Fruit fly (Drosophila melanogaster) whole organism, embryonic: Measurements from ENCODE around the gene ProRS-m.

Source experiments
- ATbp ChIP-seq: fragments of 200-800 bp; sonication (Bioruptor generic); optimal IDR thresholded peaks from 2 replicates; lab custom pipeline; 2017; ENCODE audit warnings: missing biosample characterization, mild to moderate bottlenecking, missing genetic modification characterization, missing genetic modification reagents
- Bteb2 ChIP-seq: fragments of 200-800 bp; sonication (Bioruptor generic); optimal IDR thresholded peaks from 2 replicates; lab custom pipeline; 2016; ENCODE audit warnings: missing biosample characterization, missing genetic modification characterization
- CG1024 ChIP-seq: fragments of 200-800 bp; sonication (Bioruptor generic); IDR thresholded peaks from 2 replicates; pipeline ENCODE4 v1.3.6; 2022; ENCODE audit warnings: missing biosample characterization, missing genetic modification characterization
- CG10462 ChIP-seq: fragments of 200-800 bp; sonication (Bioruptor generic); optimal IDR thresholded peaks from 2 replicates; lab custom pipeline; 2016; ENCODE audit warnings: missing biosample characterization, missing genetic modification characterization
- CG11456 ChIP-seq: fragments of 200-800 bp; sonication (Bioruptor generic); IDR thresholded peaks from 3 replicates; pipeline ENCODE4 v1.3.6; 2022; ENCODE audit warnings: missing biosample characterization, missing genetic modification characterization
- CG12104 ChIP-seq: fragments of 200-800 bp; sonication (Bioruptor generic); optimal IDR thresholded peaks from 3 replicates; lab custom pipeline; 2016; ENCODE audit warnings: missing biosample characterization, missing genetic modification characterization
- CG12299 ChIP-seq: fragments of 200-800 bp; sonication (Bioruptor generic); optimal IDR thresholded peaks from 2 replicates; lab custom pipeline; 2018; ENCODE audit warnings: missing biosample characterization, mild to moderate bottlenecking, missing genetic modification characterization
- CG13123 ChIP-seq: fragments of 200-800 bp; sonication (Bioruptor generic); optimal IDR thresholded peaks from 2 replicates; lab custom pipeline; 2016; ENCODE audit warnings: missing biosample characterization, missing genetic modification characterization
- CG14441 ChIP-seq: fragments of 200-800 bp; sonication (Bioruptor generic); IDR thresholded peaks from 2 replicates; pipeline ENCODE4 v1.3.6; 2022; ENCODE audit warnings: missing biosample characterization, missing genetic modification characterization
- CG1603 ChIP-seq: fragments of 200-800 bp; sonication (Bioruptor generic); optimal IDR thresholded peaks from 2 replicates; lab custom pipeline; 2019; ENCODE audit warnings: missing biosample characterization, mild to moderate bottlenecking, missing genetic modification characterization, moderate library complexity
- CG17328 ChIP-seq: fragments of 200-800 bp; sonication (Bioruptor generic); IDR thresholded peaks from 2 replicates; pipeline ENCODE4 v1.3.6; 2022; ENCODE audit warnings: missing biosample characterization, missing genetic modification characterization
- CG17912 ChIP-seq: fragments of 200-800 bp; sonication (Bioruptor generic); optimal IDR thresholded peaks from 2 replicates; lab custom pipeline; 2018; ENCODE audit warnings: missing biosample characterization, mild to moderate bottlenecking, missing genetic modification characterization
- CG1792 ChIP-seq: fragments of 200-800 bp; sonication (Bioruptor generic); optimal IDR thresholded peaks from 2 replicates; lab custom pipeline; 2016; ENCODE audit warnings: missing biosample characterization, missing genetic modification characterization
- CG18764 ChIP-seq: fragments of 200-800 bp; sonication (Bioruptor generic); optimal IDR thresholded peaks from 3 replicates; lab custom pipeline; 2016; ENCODE audit warnings: missing biosample characterization, missing genetic modification characterization
- CG2116 ChIP-seq: fragments of 200-800 bp; sonication (Bioruptor generic); optimal IDR thresholded peaks from 3 replicates; lab custom pipeline; 2018; ENCODE audit warnings: missing biosample characterization, mild to moderate bottlenecking, missing genetic modification characterization
- CG2129 ChIP-seq: fragments of 200-800 bp; sonication (Bioruptor generic); IDR thresholded peaks from 2 replicates; pipeline ENCODE4 v1.3.6; 2022; ENCODE audit warnings: missing biosample characterization, missing genetic modification characterization; ENCODE audit not compliant: partially characterized antibody
- CG32532 ChIP-seq: fragments of 200-800 bp; sonication (Bioruptor generic); IDR thresholded peaks from 2 replicates; pipeline ENCODE4 v1.3.6; 2022; ENCODE audit warnings: missing biosample characterization, missing genetic modification characterization
- CG3838 ChIP-seq: fragments of 200-800 bp; sonication (Bioruptor generic); optimal IDR thresholded peaks from 3 replicates; lab custom pipeline; 2016; ENCODE audit warnings: missing biosample characterization, missing genetic modification characterization
- CG4360 ChIP-seq: fragments of 200-800 bp; sonication (Bioruptor generic); IDR thresholded peaks from 2 replicates; pipeline ENCODE4 v1.3.6; 2022; ENCODE audit warnings: missing biosample characterization, missing genetic modification characterization
- CG6791 ChIP-seq: fragments of 200-800 bp; sonication (Bioruptor generic); IDR thresholded peaks from 3 replicates; pipeline ENCODE4 v1.3.6; 2022; ENCODE audit warnings: missing biosample characterization, missing genetic modification characterization; ENCODE audit not compliant: partially characterized antibody
- CG7786 ChIP-seq: fragments of 200-800 bp; sonication (Bioruptor generic); optimal IDR thresholded peaks from 2 replicates; lab custom pipeline; 2016; ENCODE audit warnings: missing biosample characterization, missing genetic modification characterization
- CG7839 ChIP-seq: fragments of 200-800 bp; sonication (Bioruptor generic); optimal IDR thresholded peaks from 3 replicates; lab custom pipeline; 2018; ENCODE audit warnings: missing biosample characterization, mild to moderate bottlenecking, missing genetic modification characterization, moderate library complexity
- Dip3 ChIP-seq: fragments of 200-800 bp; sonication (Bioruptor generic); optimal IDR thresholded peaks from 3 replicates; lab custom pipeline; 2016; ENCODE audit warnings: missing biosample characterization, missing genetic modification characterization
- Doc2 ChIP-seq: fragments of 200-800 bp; sonication (Bioruptor generic); IDR thresholded peaks from 2 replicates; pipeline ENCODE4 v1.3.6; 2022; ENCODE audit warnings: missing biosample characterization, missing genetic modification characterization
- Dp ChIP-seq: fragments of 200-800 bp; sonication (Bioruptor generic); optimal IDR thresholded peaks from 2 replicates; lab custom pipeline; 2018; ENCODE audit warnings: missing biosample characterization, mild to moderate bottlenecking, missing genetic modification characterization, moderate library complexity
- Ets97D ChIP-seq: fragments of 200-800 bp; sonication (Bioruptor generic); optimal IDR thresholded peaks from 3 replicates; lab custom pipeline; 2016; ENCODE audit warnings: missing biosample characterization, missing genetic modification characterization
- Fer2 ChIP-seq: fragments of 200-800 bp; sonication (Bioruptor generic); optimal IDR thresholded peaks from 2 replicates; lab custom pipeline; 2018; ENCODE audit warnings: missing biosample characterization, mild to moderate bottlenecking, missing genetic modification characterization, moderate library complexity
- H15 ChIP-seq: fragments of 200-800 bp; sonication (Bioruptor generic); IDR thresholded peaks from 3 replicates; pipeline ENCODE4 v1.3.6; 2022; ENCODE audit warnings: missing biosample characterization, missing genetic modification characterization
- Hr3 ChIP-seq: fragments of 200-800 bp; sonication (Bioruptor generic); optimal IDR thresholded peaks from 3 replicates; lab custom pipeline; 2016; ENCODE audit warnings: missing biosample characterization, missing genetic modification characterization
- Neu2 ChIP-seq: fragments of 200-800 bp; sonication (Bioruptor generic); optimal IDR thresholded peaks from 3 replicates; lab custom pipeline; 2016; ENCODE audit warnings: missing biosample characterization, missing genetic modification characterization, borderline replicate concordance
- NfI ChIP-seq: fragments of 200-800 bp; sonication (Bioruptor generic); optimal IDR thresholded peaks from 3 replicates; lab custom pipeline; 2018; ENCODE audit warnings: missing biosample characterization, mild to moderate bottlenecking, missing genetic modification characterization, moderate library complexity
- Xrp1 ChIP-seq: fragments of 200-800 bp; sonication (Bioruptor generic); IDR thresholded peaks from 2 replicates; pipeline ENCODE4 v1.3.6; 2022; ENCODE audit warnings: missing biosample characterization, missing genetic modification characterization
- ase ChIP-seq: fragments of 200-800 bp; sonication (Bioruptor generic); IDR thresholded peaks from 3 replicates; pipeline ENCODE4 v1.3.6; 2022; ENCODE audit warnings: missing biosample characterization, missing genetic modification characterization
- cato ChIP-seq: fragments of 200-800 bp; sonication (Bioruptor generic); optimal IDR thresholded peaks from 2 replicates; lab custom pipeline; 2016; ENCODE audit warnings: missing biosample characterization, missing genetic modification characterization, borderline replicate concordance
- crc ChIP-seq: fragments of 200-800 bp; sonication (Bioruptor generic); optimal IDR thresholded peaks from 2 replicates; lab custom pipeline; 2016; ENCODE audit warnings: missing biosample characterization, missing genetic modification characterization
- disco-r ChIP-seq: fragments of 200-800 bp; sonication (Bioruptor generic); optimal IDR thresholded peaks from 2 replicates; lab custom pipeline; 2016; ENCODE audit warnings: missing biosample characterization, missing genetic modification characterization
- emc ChIP-seq: fragments of 200-800 bp; sonication (Bioruptor generic); optimal IDR thresholded peaks from 2 replicates; lab custom pipeline; 2016; ENCODE audit warnings: missing biosample characterization, missing genetic modification characterization
- ewg ChIP-seq: fragments of 200-800 bp; sonication (Bioruptor generic); optimal IDR thresholded peaks from 3 replicates; lab custom pipeline; 2017; ENCODE audit warnings: mild to moderate bottlenecking, missing biosample characterization, missing genetic modification reagents, missing genetic modification characterization
- eyg ChIP-seq: fragments of 200-800 bp; sonication (Bioruptor generic); optimal IDR thresholded peaks from 3 replicates; lab custom pipeline; 2016; ENCODE audit warnings: missing biosample characterization, missing genetic modification characterization
- fu2 ChIP-seq: fragments of 200-800 bp; sonication (Bioruptor generic); optimal IDR thresholded peaks from 2 replicates; lab custom pipeline; 2016; ENCODE audit warnings: missing biosample characterization, missing genetic modification characterization
- gce ChIP-seq: fragments of 200-800 bp; sonication (Bioruptor generic); IDR thresholded peaks from 3 replicates; pipeline ENCODE4 v1.3.6; 2022; ENCODE audit warnings: missing biosample characterization, missing genetic modification characterization
- gcm2 ChIP-seq: fragments of 200-800 bp; sonication (Bioruptor generic); optimal IDR thresholded peaks from 2 replicates; lab custom pipeline; 2016; ENCODE audit warnings: missing biosample characterization, missing genetic modification characterization
- kay ChIP-seq: fragments of 200-800 bp; sonication (Bioruptor generic); optimal IDR thresholded peaks from 2 replicates; lab custom pipeline; 2016; ENCODE audit warnings: missing biosample characterization, missing genetic modification characterization
- ken ChIP-seq: fragments of 200-800 bp; sonication (Bioruptor generic); IDR thresholded peaks from 3 replicates; pipeline ENCODE4 v1.3.6; 2022; ENCODE audit warnings: missing biosample characterization, missing genetic modification characterization
- lola ChIP-seq, 3 experiments: fragments of >200 bp in 2 of 3; fragments of 200-800 bp in 1 of 3; sonication (Bioruptor generic) in 1 of 3; optimal IDR thresholded peaks; 2 replicates each; lab custom pipeline; 2017 to 2019; ENCODE audit warnings: missing biosample characterization in 3 of 3, missing genetic modification characterization in 3 of 3, mild to moderate bottlenecking in 1 of 3, moderate library complexity in 1 of 3
- pb ChIP-seq: fragments of 200-800 bp; sonication (Bioruptor generic); optimal IDR thresholded peaks from 3 replicates; lab custom pipeline; 2016; ENCODE audit warnings: missing biosample characterization, missing genetic modification characterization
- ranshi ChIP-seq: fragments of 200-800 bp; sonication (Bioruptor generic); IDR thresholded peaks from 2 replicates; pipeline ENCODE4 v1.3.6; 2022; ENCODE audit warnings: missing biosample characterization, missing genetic modification characterization
- schlank ChIP-seq: fragments of 200-800 bp; sonication (Bioruptor generic); optimal IDR thresholded peaks from 2 replicates; lab custom pipeline; 2018; ENCODE audit warnings: missing biosample characterization, mild to moderate bottlenecking, missing genetic modification characterization
- slp2 ChIP-seq: fragments of 200-800 bp; sonication (Bioruptor generic); optimal IDR thresholded peaks from 2 replicates; lab custom pipeline; 2016; ENCODE audit warnings: missing biosample characterization, missing genetic modification characterization
- so ChIP-seq: fragments of 200-800 bp; sonication (Bioruptor generic); IDR thresholded peaks from 3 replicates; pipeline ENCODE4 v1.3.6; 2022; ENCODE audit warnings: missing biosample characterization, missing genetic modification characterization
- twi ChIP-seq: fragments of 200-800 bp; optimal IDR thresholded peaks from 2 replicates; lab custom pipeline; 2019; ENCODE audit warnings: missing biosample characterization, mild to moderate bottlenecking, missing genetic modification characterization, moderate library complexity
- unc-4 ChIP-seq: fragments of 200-800 bp; sonication (Bioruptor generic); IDR thresholded peaks from 2 replicates; pipeline ENCODE4 v1.3.6; 2022; ENCODE audit warnings: missing biosample characterization, missing genetic modification characterization; ENCODE audit not compliant: partially characterized antibody

ProRS-m gene

dm6 chr3L:2631406-2631805 is 20.2 kb downstream of the ProRS-m start, which contains the start of the genes CG42245 and MEP-1 (continued):
- peak; percentile 94 for TF ChIP-seq CG2116
- TF ChIP-seq CG17912 (GFP tag; lab: Kevin White, UChicago), result no peak
- TF ChIP-seq emc (GFP tag; lab: Kevin White, UChicago), result no peak
- TF ChIP-seq CG12299 (tag; lab: Kevin White, UChicago), result peak; percentile 10
- TF ChIP-seq NfI (GFP tag; lab: Kevin White, UChicago), result peak; percentile 45
- peak; percentile 44 for TF ChIP-seq CG7786
- 0 out of 3 replicates have a peak, but pooled peaks have one; percentile 12 for TF ChIP-seq so (GFP tag; lab: Robert Waterston, UW)
- peak; percentile 51 for TF ChIP-seq CG12104 (GFP tag; lab: Kevin White, UChicago)
- TF ChIP-seq CG1792, result peak; percentile 45
- peak; percentile 14 for TF ChIP-seq crc
- TF ChIP-seq CG10462 (GFP tag; lab: Kevin White, UChicago), result peak; percentile 25
- TF ChIP-seq CG32532 (GFP tag; lab: Robert Waterston, UW), result peak; percentile 23; the same call in 1 of the 2 replicates
- TF ChIP-seq Neu2, result no peak
- peak; percentile 70 for TF ChIP-seq Bteb2 (GFP tag; lab: Kevin White, UChicago)
- TF ChIP-seq CG13123 (GFP tag; lab: Kevin White, UChicago), result peak; percentile 2
- no peak for TF ChIP-seq CG17328 (GFP tag; lab: Robert Waterston, UW)
- TF ChIP-seq Xrp1 (GFP tag; lab: Robert Waterston, UW), result peak; percentile 41; the same call in 1 of the 2 replicates
- TF ChIP-seq CG4360, result no peak
- TF ChIP-seq Hr3 (GFP tag; lab: Kevin White, UChicago), result peak; percentile 20
- TF ChIP-seq twi (tag; lab: Kevin White, UChicago), result peak; percentile 58
- TF ChIP-seq CG3838 (GFP tag; lab: Kevin White, UChicago), result no peak
- no peak for TF ChIP-seq slp2 (GFP tag; lab: Kevin White, UChicago)
- no peak for TF ChIP-seq Doc2 (GFP tag; lab: Robert Waterston, UW)
- no peak for TF ChIP-seq eyg (GFP tag; lab: Kevin White, UChicago)
- TF ChIP-seq ken (GFP tag; lab: Robert Waterston, UW), result no peak
- TF ChIP-seq ase (GFP tag; lab: Robert Waterston, UW), result no peak
- no peak for TF ChIP-seq H15 (GFP tag; lab: Robert Waterston, UW)
- TF ChIP-seq Ets97D (GFP tag; lab: Kevin White, UChicago), result peak; percentile 88
- TF ChIP-seq CG18764, result peak; percentile 38
- TF ChIP-seq CG7839 (tag; lab: Kevin White, UChicago), result peak; percentile 48
- TF ChIP-seq kay (GFP tag; lab: Kevin White, UChicago), result peak; percentile 42
- peak; percentile 71 for TF ChIP-seq CG1603
- TF ChIP-seq cato (GFP tag; lab: Kevin White, UChicago), result peak; percentile 23
- peak; percentile 19 for TF ChIP-seq ATbp (GFP tag; lab: Kevin White, UChicago)
- TF ChIP-seq fu2 (GFP tag; lab: Kevin White, UChicago), result no peak
- no peak for TF ChIP-seq CG14441
- peak; percentile 54 for TF ChIP-seq Dip3 (GFP tag; lab: Kevin White, UChicago)
- TF ChIP-seq unc-4 (GFP tag; lab: Robert Waterston, UW), result peak; percentile 67
- no peak for TF ChIP-seq gce
- TF ChIP-seq ranshi (GFP tag; lab: Robert Waterston, UW), result no peak
- TF ChIP-seq Fer2 (tag; lab: Kevin White, UChicago), result no peak
- TF ChIP-seq CG2129 (GFP tag; lab: Robert Waterston, UW), result no peak
- TF ChIP-seq ewg (GFP tag; lab: Kevin White, UChicago), result no peak
- peak; percentile 61 for TF ChIP-seq gcm2 (GFP tag; lab: Kevin White, UChicago)
- TF ChIP-seq CG6791 (GFP tag; lab: Robert Waterston, UW), result peak; percentile 71
- no peak for TF ChIP-seq disco-r
- no peak for TF ChIP-seq schlank
- TF ChIP-seq pb (GFP tag; lab: Kevin White, UChicago), result no peak
- TF ChIP-seq CG1024 (GFP tag; lab: Robert Waterston, UW), result no peak
- no peak for TF ChIP-seq CG11456 (GFP tag; lab: Robert Waterston, UW)
- TF ChIP-seq lola (GFP tag; optimal IDR thresholded peaks at IDR 0.05; lab: Kevin White, UChicago), result peak in 1 of 3 experiments; percentile 32
- TF ChIP-seq Dp, result peak; percentile 72
